Worm (Caenorhabditis elegans): ENCODE data around the gene D1025.10.
A peak's percentile ranks its signal among the peaks of the same experiment; 100 is the strongest.

The D1025.10 gene

DNA sequence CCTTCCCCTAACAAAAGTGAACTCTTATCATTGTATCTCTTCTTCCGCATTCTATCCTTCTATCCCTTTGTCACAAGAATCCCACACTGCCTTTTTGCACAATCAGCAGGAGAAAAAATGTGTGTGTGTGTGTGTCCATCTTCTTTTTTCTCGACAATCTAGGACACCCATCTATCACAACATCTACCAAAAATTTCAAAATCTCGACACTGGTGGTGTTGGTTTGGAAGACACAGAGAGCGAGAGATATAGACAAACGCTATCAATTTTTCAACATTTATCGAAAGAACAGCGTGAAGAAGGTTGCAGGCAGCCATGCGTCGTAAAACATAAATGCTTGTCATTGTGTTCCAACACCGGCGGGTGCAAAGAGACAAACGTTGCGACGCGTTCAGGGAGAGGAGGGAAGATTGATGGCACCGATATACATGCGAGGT is 7.8 kb upstream of the D1025.10 start (continued):
- TF ChIP-seq ceh-88 (GFP tag; IDR thresholded peaks at IDR 0.05): no peak
- no peak for TF ChIP-seq fkh-8 (tag; optimal IDR thresholded peaks at IDR 0.05)
- TF ChIP-seq nhr-85 (tag): peak; percentile 98
- no peak for TF ChIP-seq ceh-90 (tag; optimal IDR thresholded peaks at IDR 0.05)
- no peak for TF ChIP-seq unc-98 (GFP tag; IDR thresholded peaks at IDR 0.05)
- no peak for TF ChIP-seq F16B12.6 (tag; optimal IDR thresholded peaks at IDR 0.05)
- no peak for TF ChIP-seq mdl-1 (tag; optimal IDR thresholded peaks at IDR 0.05)
- no peak for TF ChIP-seq zip-4 (GFP tag; optimal IDR thresholded peaks at IDR 0.05)
- no peak for TF ChIP-seq egl-13 (tag; optimal IDR thresholded peaks at IDR 0.05)
- TF ChIP-seq ztf-11 (tag; optimal IDR thresholded peaks at IDR 0.05): no peak
- TF ChIP-seq C16A3.4 (tag; optimal IDR thresholded peaks at IDR 0.05): peak; percentile 19
- TF ChIP-seq zag-1 (tag; optimal IDR thresholded peaks at IDR 0.05): no peak
- TF ChIP-seq tlp-1 (tag; optimal IDR thresholded peaks at IDR 0.05): no peak
- no peak for TF ChIP-seq C34B4.2 (tag; optimal IDR thresholded peaks at IDR 0.05)
- no peak for TF ChIP-seq ceh-8 (GFP tag; optimal IDR thresholded peaks at IDR 0.05)
- no peak for TF ChIP-seq aly-2 (tag; optimal IDR thresholded peaks at IDR 0.05)
- TF ChIP-seq grh-1 (GFP tag; IDR thresholded peaks at IDR 0.05): peak; percentile 56; the same call in 1 of the 2 replicates
- TF ChIP-seq pax-3 (tag; optimal IDR thresholded peaks at IDR 0.05): no peak
- no peak for TF ChIP-seq mef-2 (tag; optimal IDR thresholded peaks at IDR 0.05)
- TF ChIP-seq ets-5 (GFP tag; IDR thresholded peaks at IDR 0.05): no peak
- no peak for TF ChIP-seq pqm-1 (tag; optimal IDR thresholded peaks at IDR 0.05)
- TF ChIP-seq ztf-4 (tag; optimal IDR thresholded peaks at IDR 0.05): no peak
- no peak for TF ChIP-seq unc-86 (tag; optimal IDR thresholded peaks at IDR 0.05)
- peak; percentile 58 for TF ChIP-seq pag-3 (tag; optimal IDR thresholded peaks at IDR 0.05; ENCODE audit: borderline replicate concordance, insufficient read depth)
- peak; percentile 48 to 54 for TF ChIP-seq lsy-2 (tag; optimal IDR thresholded peaks at IDR 0.05)
- TF ChIP-seq nhr-237 (tag; optimal IDR thresholded peaks at IDR 0.05): no peak
- no peak for TF ChIP-seq sup-37 (GFP tag; optimal IDR thresholded peaks at IDR 0.05)
- no peak for TF ChIP-seq fos-1 (tag; optimal IDR thresholded peaks at IDR 0.05)
- TF ChIP-seq nhr-76 (tag; optimal IDR thresholded peaks at IDR 0.05): no peak
- TF ChIP-seq hlh-4 (tag; optimal IDR thresholded peaks at IDR 0.05): no peak
- TF ChIP-seq swsn-7 (tag; optimal IDR thresholded peaks at IDR 0.05): peak; percentile 12
- TF ChIP-seq ceh-63 (GFP tag; optimal IDR thresholded peaks at IDR 0.05): no peak
- peak; percentile 85 for TF ChIP-seq mep-1 (tag; optimal IDR thresholded peaks at IDR 0.05)

DNA sequence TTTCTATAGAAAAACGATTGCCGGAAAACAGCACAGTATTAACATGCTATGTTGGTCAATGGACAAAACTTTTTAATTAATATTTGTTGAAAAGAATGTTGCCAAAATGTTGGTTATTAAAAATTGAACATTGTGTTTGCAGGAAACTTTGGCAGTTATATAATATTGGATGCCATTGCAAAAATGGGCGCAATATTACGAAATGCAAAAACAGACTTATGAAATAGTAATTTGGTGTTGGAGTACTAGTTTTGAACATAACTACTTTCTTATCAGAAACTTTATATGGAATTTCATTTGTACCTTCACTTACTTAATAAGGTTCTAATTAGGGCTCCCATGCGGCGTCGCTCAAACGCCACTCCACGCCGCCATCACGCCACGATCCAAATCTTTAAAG is 6.3 kb upstream of the D1025.10 start:
- TF ChIP-seq lsy-2 (tag; optimal IDR thresholded peaks at IDR 0.05): peak in 1 of 2 experiments; percentile 1
- peak; percentile 47 for TF ChIP-seq skn-1 (tag; optimal IDR thresholded peaks at IDR 0.05)
- TF ChIP-seq lin-15B (tag; optimal IDR thresholded peaks at IDR 0.05): no peak
- TF ChIP-seq ets-5 (GFP tag; IDR thresholded peaks at IDR 0.05): no peak
- TF ChIP-seq elt-2 (tag; optimal IDR thresholded peaks at IDR 0.05): no peak
- TF ChIP-seq aha-1 (tag; optimal IDR thresholded peaks at IDR 0.05): no peak

DNA sequence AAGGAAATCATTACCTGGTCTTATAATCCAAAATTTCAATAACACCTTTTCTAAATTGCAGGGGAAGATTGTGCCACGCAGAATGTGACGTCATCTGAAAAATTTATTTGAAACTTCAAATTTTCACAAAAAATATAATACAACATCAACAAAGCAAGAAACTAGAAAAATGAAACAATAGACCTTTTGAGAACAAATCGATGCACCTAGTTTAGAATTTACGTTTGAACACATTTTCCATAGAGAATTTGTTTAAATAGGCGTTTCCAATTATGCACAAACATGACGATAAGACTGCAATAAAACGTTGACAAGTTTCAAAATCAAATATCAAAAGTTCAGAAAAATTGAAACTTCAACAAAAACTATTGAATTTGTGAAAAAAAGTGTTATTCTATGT is 3.8 kb upstream of the D1025.10 start, which contains the start of gene fbxa-141:
TSS of gene fbxa-141 (minus strand) at position 101 of the 400 bp plus-strand sequence.
- TF ChIP-seq sptf-1 (tag; optimal IDR thresholded peaks at IDR 0.05): no peak
- no peak for TF ChIP-seq lin-14 (GFP tag; optimal IDR thresholded peaks at IDR 0.05)
- no peak for TF ChIP-seq nhr-19 (GFP tag; conservative IDR thresholded peaks at IDR 0.05)
- no peak for TF ChIP-seq hpl-2 (GFP tag; optimal IDR thresholded peaks at IDR 0.05)
- no peak for TF ChIP-seq blmp-1 (tag; optimal IDR thresholded peaks at IDR 0.05)
- no peak for TF ChIP-seq vab-15 (tag; optimal IDR thresholded peaks at IDR 0.05)
